Worm (Caenorhabditis elegans): ENCODE results near the gene irld-7.

The irld-7 gene

DNA sequence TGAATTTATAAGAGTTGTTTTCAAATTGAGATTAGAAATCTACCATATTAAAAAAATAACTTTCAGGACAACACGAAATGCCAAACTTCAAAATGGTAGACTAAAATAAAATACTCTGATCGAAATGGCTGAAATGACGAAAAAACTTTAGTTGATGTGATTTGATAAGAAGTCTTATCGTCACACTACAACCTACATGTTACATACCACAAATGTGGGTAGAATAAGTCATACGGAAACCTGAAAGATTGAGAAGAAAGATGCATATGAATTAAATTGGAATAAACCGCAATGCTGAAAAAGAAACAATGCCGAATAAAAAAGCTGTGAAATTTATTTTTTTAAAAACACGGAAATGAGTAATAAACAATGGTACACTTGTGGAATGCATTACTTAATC, 16.9 kb downstream of the irld-7 start:
- TF ChIP-seq ceh-63 (GFP tag; optimal IDR thresholded peaks at IDR 0.05) (no peak), nhr-20 (tag; optimal IDR thresholded peaks at IDR 0.05) (no peak), unc-86 (tag; optimal IDR thresholded peaks at IDR 0.05) (no peak), F16B12.6 (tag; optimal IDR thresholded peaks at IDR 0.05) (no peak), unc-62 (GFP tag; optimal IDR thresholded peaks at IDR 0.05) (no peak), pag-3 (tag; optimal IDR thresholded peaks at IDR 0.05; ENCODE audit: borderline replicate concordance, insufficient read depth) (no peak), C04F5.9 (tag; optimal IDR thresholded peaks at IDR 0.05) (no peak), swsn-7 (tag; optimal IDR thresholded peaks at IDR 0.05) (no peak), tbx-2 (tag; optimal IDR thresholded peaks at IDR 0.05) (no peak), elt-3 (tag; optimal IDR thresholded peaks at IDR 0.05) (peak in 1 of 6 experiments; percentile 33), zip-4 (GFP tag; optimal IDR thresholded peaks at IDR 0.05) (no peak), sup-37 (GFP tag; optimal IDR thresholded peaks at IDR 0.05) (no peak), nhr-77 (tag; optimal IDR thresholded peaks at IDR 0.05) (no peak), lin-35 (GFP tag; optimal IDR thresholded peaks at IDR 0.05) (no peak), nhr-85 (tag) (peak; percentile 60), nhr-12 (tag; optimal IDR thresholded peaks at IDR 0.05) (no peak), ztf-11 (tag; optimal IDR thresholded peaks at IDR 0.05) (no peak)

DNA sequence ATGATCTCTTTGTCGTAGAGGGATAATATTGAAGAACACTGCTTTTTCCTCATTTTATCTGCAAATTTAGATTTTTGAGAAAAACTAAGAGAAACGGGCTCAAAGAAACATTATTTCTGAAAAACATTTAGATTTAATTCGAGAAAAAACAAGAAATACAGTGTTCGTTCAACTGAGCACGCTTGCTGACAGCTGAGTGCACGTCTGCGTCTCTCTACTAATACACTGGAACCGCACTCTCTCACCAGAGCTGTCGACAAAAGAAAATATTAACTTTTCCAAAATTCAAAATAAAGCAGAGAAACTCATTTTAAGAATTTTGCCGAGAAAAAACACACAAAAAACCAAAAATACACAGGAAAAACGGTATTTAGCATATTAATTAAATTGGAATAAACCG, 23.1 kb downstream of the irld-7 start, which contains the start of gene drh-1:
drh-1 (minus strand) TSS at position 58 of the 400 bp plus-strand sequence.
- TF ChIP-seq pag-3 (tag; optimal IDR thresholded peaks at IDR 0.05; ENCODE audit: borderline replicate concordance, insufficient read depth) (no peak), lin-14 (GFP tag; optimal IDR thresholded peaks at IDR 0.05) (peak; percentile 50), efl-1 (optimal IDR thresholded peaks at IDR 0.05) (peak; percentile 19 to 29), efl-1 (GFP tag; optimal IDR thresholded peaks at IDR 0.05 in 1 of 2) (no peak), dpl-1 (GFP tag; optimal IDR thresholded peaks at IDR 0.05) (peak in 1 of 3 experiments; percentile 30), sox-4 (tag; optimal IDR thresholded peaks at IDR 0.05) (no peak), lsy-2 (tag; optimal IDR thresholded peaks at IDR 0.05) (peak in 1 of 2 experiments; percentile 52), lin-35 (GFP tag; optimal IDR thresholded peaks at IDR 0.05) (peak in 1 of 2 experiments; percentile 6)

ce11 chrIV:6618607-6619006, 28.4 kb downstream of the irld-7 start:
- TF ChIP-seq lsy-2 (tag; optimal IDR thresholded peaks at IDR 0.05) (peak in 1 of 2 experiments; percentile 42), lin-35 (GFP tag; optimal IDR thresholded peaks at IDR 0.05) (peak in 1 of 2 experiments; percentile 36), nhr-47 (tag; optimal IDR thresholded peaks at IDR 0.05) (no peak), nhr-20 (tag; optimal IDR thresholded peaks at IDR 0.05) (peak; percentile 24), ceh-82 (tag; optimal IDR thresholded peaks at IDR 0.05) (peak in 1 of 3 experiments; percentile 16), hpl-2 (GFP tag; optimal IDR thresholded peaks at IDR 0.05) (no peak), efl-1 (optimal IDR thresholded peaks at IDR 0.05) (peak; percentile 12 to 53), efl-1 (GFP tag; optimal IDR thresholded peaks at IDR 0.05 in 1 of 2) (peak in 1 of 2 experiments; percentile 89), mdl-1 (tag; optimal IDR thresholded peaks at IDR 0.05) (peak in 1 of 2 experiments; percentile 2), swsn-7 (tag; optimal IDR thresholded peaks at IDR 0.05) (no peak), skn-1 (tag; optimal IDR thresholded peaks at IDR 0.05) (peak; percentile 48)

ce11 chrIV:6621252-6621651, 31.1 kb downstream of the irld-7 start, which contains the start of gene C01B10.3:
Gene C01B10.3 (minus strand): TSS chrIV:6621352.
- TF ChIP-seq blmp-1 (tag; optimal IDR thresholded peaks at IDR 0.05) (no peak), swsn-7 (tag; optimal IDR thresholded peaks at IDR 0.05) (no peak), ceh-82 (tag; optimal IDR thresholded peaks at IDR 0.05) (no peak), elt-2 (tag; optimal IDR thresholded peaks at IDR 0.05) (no peak), elt-3 (tag; optimal IDR thresholded peaks at IDR 0.05) (no peak), nhr-84 (tag; optimal IDR thresholded peaks at IDR 0.05) (no peak), sup-37 (GFP tag; optimal IDR thresholded peaks at IDR 0.05) (no peak), nhr-20 (tag; optimal IDR thresholded peaks at IDR 0.05) (no peak), sptf-1 (tag; optimal IDR thresholded peaks at IDR 0.05) (no peak), mdl-1 (tag; optimal IDR thresholded peaks at IDR 0.05) (no peak), unc-30 (tag; optimal IDR thresholded peaks at IDR 0.05) (no peak), fos-1 (tag; optimal IDR thresholded peaks at IDR 0.05) (no peak), C34B4.2 (tag; optimal IDR thresholded peaks at IDR 0.05) (no peak)

All from whole organism, L1 larva.